Worm (Caenorhabditis elegans): Measurements from ENCODE around the gene K08E4.3.

- TF ChIP-seq R02D3.7 (tag; optimal IDR thresholded peaks at IDR 0.05) (no peak), snpc-4 (tag; optimal IDR thresholded peaks at IDR 0.05) (no peak), ZK546.5 (tag; optimal IDR thresholded peaks at IDR 0.05) (no peak), nhr-6 (tag; optimal IDR thresholded peaks at IDR 0.05) (no peak), zag-1 (tag; optimal IDR thresholded peaks at IDR 0.05) (no peak), sma-9 (GFP tag; optimal IDR thresholded peaks at IDR 0.05) (no peak), sma-9 (tag; optimal IDR thresholded peaks at IDR 0.05) (no peak), skn-1 (tag; optimal IDR thresholded peaks at IDR 0.05) (no peak), dmd-4 (tag; optimal IDR thresholded peaks at IDR 0.05) (no peak), peb-1 (tag; optimal IDR thresholded peaks at IDR 0.05) (no peak), nhr-12 (tag; optimal IDR thresholded peaks at IDR 0.05) (no peak)
These were observed 51.6 kb downstream of the K08E4.3 start for ce11 chrIV:12108984-12109657.

Measured in whole organism, L2 larva.